Fruit fly (Drosophila melanogaster) whole organism, embryonic: ENCODE results near the gene lili.

Experiments used
- ATbp ChIP-seq: fragments of 200-800 bp; sonication (Bioruptor generic); optimal IDR thresholded peaks from 2 replicates; lab custom pipeline; 2017; ENCODE audit warnings: missing biosample characterization, mild to moderate bottlenecking, missing genetic modification characterization, missing genetic modification reagents
- B-H2 ChIP-seq: fragments of 200-800 bp; sonication (Bioruptor generic); optimal IDR thresholded peaks from 2 replicates; lab custom pipeline; 2018; ENCODE audit warnings: missing biosample characterization, mild to moderate bottlenecking, missing genetic modification characterization
- CG10267 ChIP-seq: fragments of 200-800 bp; sonication (Bioruptor generic); optimal IDR thresholded peaks from 2 replicates; lab custom pipeline; 2018; ENCODE audit warnings: missing biosample characterization, mild to moderate bottlenecking, missing genetic modification characterization, moderate library complexity
- CG10321 ChIP-seq: fragments of 200-800 bp; sonication (Bioruptor generic); IDR thresholded peaks from 2 replicates; pipeline ENCODE4 v1.3.6; 2022; ENCODE audit warnings: missing biosample characterization, missing genetic modification characterization
- CG11093 ChIP-seq: fragments of 200-800 bp; sonication (Bioruptor generic); IDR thresholded peaks from 3 replicates; pipeline ENCODE4 v1.3.6; 2022; ENCODE audit warnings: missing biosample characterization, missing genetic modification characterization
- CG12155 ChIP-seq: fragments of 200-800 bp; sonication (Bioruptor generic); optimal IDR thresholded peaks from 3 replicates; lab custom pipeline; 2016; ENCODE audit warnings: missing biosample characterization, missing genetic modification characterization
- CG14050 ChIP-seq: fragments of 200-800 bp; sonication (Bioruptor generic); IDR thresholded peaks from 3 replicates; pipeline ENCODE4 v1.3.6; 2022; ENCODE audit warnings: missing biosample characterization, missing genetic modification characterization
- CG15514 ChIP-seq: fragments of 200-800 bp; sonication (Bioruptor generic); optimal IDR thresholded peaks from 3 replicates; lab custom pipeline; 2017; ENCODE audit warnings: missing biosample characterization, missing genetic modification characterization, mild to moderate bottlenecking, moderate library complexity, missing genetic modification reagents
- CG16813 ChIP-seq: fragments of 200-800 bp; sonication (Bioruptor generic); IDR thresholded peaks from 3 replicates; pipeline ENCODE4 v1.3.6; 2022; ENCODE audit warnings: missing biosample characterization, missing genetic modification characterization; ENCODE audit not compliant: partially characterized antibody
- CG18476 ChIP-seq: fragments of 200-800 bp; sonication (Bioruptor generic); optimal IDR thresholded peaks from 2 replicates; lab custom pipeline; 2016; ENCODE audit warnings: missing biosample characterization, mild to moderate bottlenecking, missing genetic modification characterization
- CG2120 ChIP-seq: fragments of 200-800 bp; sonication (Bioruptor generic); optimal IDR thresholded peaks from 3 replicates; lab custom pipeline; 2016; ENCODE audit warnings: missing biosample characterization, missing genetic modification characterization
- CG3065 ChIP-seq: fragments of 200-800 bp; sonication (Bioruptor generic); optimal IDR thresholded peaks from 2 replicates; lab custom pipeline; 2016; ENCODE audit warnings: missing biosample characterization, missing genetic modification characterization
- CG32532 ChIP-seq: fragments of 200-800 bp; sonication (Bioruptor generic); IDR thresholded peaks from 2 replicates; pipeline ENCODE4 v1.3.6; 2022; ENCODE audit warnings: missing biosample characterization, missing genetic modification characterization
- CG43689 ChIP-seq: fragments of 200-800 bp; sonication (Bioruptor generic); IDR thresholded peaks from 2 replicates; pipeline ENCODE4 v1.3.6; 2022; ENCODE audit warnings: missing biosample characterization, missing genetic modification characterization
- CG4730 ChIP-seq: fragments of 200-800 bp; sonication (Bioruptor generic); IDR thresholded peaks from 2 replicates; pipeline ENCODE4 v1.3.6; 2022; ENCODE audit warnings: missing biosample characterization, missing genetic modification characterization
- CG7271 ChIP-seq: fragments of 200-800 bp; sonication (Bioruptor generic); optimal IDR thresholded peaks from 2 replicates; lab custom pipeline; 2018; ENCODE audit warnings: missing biosample characterization, mild to moderate bottlenecking, missing genetic modification characterization, moderate library complexity
- CG8924 ChIP-seq: fragments of 200-800 bp; optimal IDR thresholded peaks from 3 replicates; lab custom pipeline; 2019; ENCODE audit warnings: missing biosample characterization, mild to moderate bottlenecking, missing genetic modification characterization, moderate library complexity
- CG9797 ChIP-seq: fragments of 200-800 bp; sonication (Bioruptor generic); optimal IDR thresholded peaks from 3 replicates; lab custom pipeline; 2018; ENCODE audit warnings: missing biosample characterization, mild to moderate bottlenecking, missing genetic modification characterization
- CTCF ChIP-seq: fragments of 200-800 bp; sonication (Bioruptor generic); optimal IDR thresholded peaks from 2 replicates; lab custom pipeline; 2017; ENCODE audit warnings: missing biosample characterization, mild to moderate bottlenecking, missing genetic modification characterization, moderate library complexity
- Dll ChIP-seq: fragments of 200-800 bp; sonication (Bioruptor generic); IDR thresholded peaks from 4 replicates; pipeline ENCODE4 v1.3.6; 2022; ENCODE audit warnings: missing biosample characterization, missing genetic modification characterization; ENCODE audit not compliant: partially characterized antibody
- Ets65A ChIP-seq: fragments of 200-800 bp; sonication (Bioruptor generic); peaks from one replicate; lab custom pipeline; 2016; ENCODE audit warnings: missing biosample characterization, missing genetic modification characterization
- Ets97D ChIP-seq: fragments of 200-800 bp; sonication (Bioruptor generic); optimal IDR thresholded peaks from 3 replicates; lab custom pipeline; 2016; ENCODE audit warnings: missing biosample characterization, missing genetic modification characterization
- Fer2 ChIP-seq: fragments of 200-800 bp; sonication (Bioruptor generic); optimal IDR thresholded peaks from 2 replicates; lab custom pipeline; 2018; ENCODE audit warnings: missing biosample characterization, mild to moderate bottlenecking, missing genetic modification characterization, moderate library complexity
- Fer3 ChIP-seq: fragments of 200-800 bp; sonication (Bioruptor generic); optimal IDR thresholded peaks from 2 replicates; lab custom pipeline; 2018; ENCODE audit warnings: missing biosample characterization, mild to moderate bottlenecking, missing genetic modification characterization, moderate library complexity
- Hand ChIP-seq: fragments of 200-800 bp; sonication (Bioruptor generic); optimal IDR thresholded peaks from 2 replicates; lab custom pipeline; 2017; ENCODE audit warnings: mild to moderate bottlenecking, missing biosample characterization, missing genetic modification reagents, missing genetic modification characterization
- Hmx ChIP-seq: fragments of 200-800 bp; sonication (Bioruptor generic); optimal IDR thresholded peaks from 2 replicates; lab custom pipeline; 2016; ENCODE audit warnings: missing biosample characterization, missing genetic modification characterization
- Kr ChIP-seq: fragments of 200-800 bp; sonication (Bioruptor generic); optimal IDR thresholded peaks from 2 replicates; lab custom pipeline; 2017; ENCODE audit warnings: missing biosample characterization, mild to moderate bottlenecking, missing genetic modification characterization
- Opbp ChIP-seq: fragments of 200-800 bp; sonication (Bioruptor generic); IDR thresholded peaks from 3 replicates; pipeline ENCODE4 v1.3.6; 2022; ENCODE audit warnings: missing biosample characterization, missing genetic modification characterization; ENCODE audit not compliant: partially characterized antibody
- Sry-δ ChIP-seq: fragments of 200-800 bp; sonication (Bioruptor generic); optimal IDR thresholded peaks from 2 replicates; lab custom pipeline; 2016; ENCODE audit warnings: missing biosample characterization, missing genetic modification characterization
- TFAM ChIP-seq: fragments of 200-800 bp; sonication (Bioruptor generic); optimal IDR thresholded peaks from 2 replicates; lab custom pipeline; 2017; ENCODE audit warnings: missing biosample characterization, missing genetic modification characterization, inconsistent platforms
- Xbp1 ChIP-seq: fragments of 200-800 bp; sonication (Bioruptor generic); optimal IDR thresholded peaks from 3 replicates; lab custom pipeline; 2016; ENCODE audit warnings: missing biosample characterization, mild to moderate bottlenecking, missing genetic modification characterization
- YL-1 ChIP-seq: fragments of 200-800 bp; sonication (Bioruptor generic); optimal IDR thresholded peaks from 3 replicates; lab custom pipeline; 2017; ENCODE audit warnings: missing biosample characterization, mild to moderate bottlenecking, missing genetic modification characterization
- aop ChIP-seq: fragments of 200-800 bp; sonication (Bioruptor generic); IDR thresholded peaks from 2 replicates; pipeline ENCODE4 v1.3.6; 2022; ENCODE audit warnings: missing biosample characterization, missing genetic modification characterization
- ato ChIP-seq: fragments of 200-800 bp; sonication (Bioruptor generic); IDR thresholded peaks from 2 replicates; pipeline ENCODE4 v1.3.6; 2022; ENCODE audit warnings: missing biosample characterization, missing genetic modification characterization; ENCODE audit not compliant: partially characterized antibody
- chif ChIP-seq, 2 experiments: fragments of 200-800 bp; sonication (Bioruptor generic); optimal IDR thresholded peaks; 3 replicates each; lab custom pipeline; 2016; ENCODE audit warnings: missing biosample characterization in 2 of 2, missing genetic modification characterization in 2 of 2
- corto ChIP-seq: fragments of 200-800 bp; sonication (Bioruptor generic); optimal IDR thresholded peaks from 2 replicates; lab custom pipeline; 2016; ENCODE audit warnings: missing biosample characterization, mild to moderate bottlenecking, missing genetic modification characterization, moderate library complexity
- crol ChIP-seq: fragments of 200-800 bp; sonication (Bioruptor generic); IDR thresholded peaks from 2 replicates; pipeline ENCODE4 v1.3.6; 2022; ENCODE audit warnings: missing biosample characterization, missing genetic modification characterization
- fru ChIP-seq: fragments of >200 bp; optimal IDR thresholded peaks from 2 replicates; lab custom pipeline; 2017
- ham ChIP-seq: fragments of 200-800 bp; sonication (Bioruptor generic); IDR thresholded peaks from 2 replicates; pipeline ENCODE4 v1.3.6; 2022; ENCODE audit warnings: missing biosample characterization, missing genetic modification characterization
- ind ChIP-seq: fragments of 200-800 bp; sonication (Bioruptor generic); optimal IDR thresholded peaks from 3 replicates; lab custom pipeline; 2016; ENCODE audit warnings: missing biosample characterization, missing genetic modification characterization
- jing ChIP-seq: fragments of 200-800 bp; sonication (Bioruptor generic); optimal IDR thresholded peaks from 2 replicates; lab custom pipeline; 2018; ENCODE audit warnings: missing biosample characterization, mild to moderate bottlenecking, missing genetic modification characterization
- lov ChIP-seq, 2 experiments: fragments of 200-800 bp in 1 of 2; fragments of >200 bp in 1 of 2; sonication (Bioruptor generic) in 1 of 2; IDR thresholded peaks in 1 of 2; optimal IDR thresholded peaks in 1 of 2; 2 replicates in 1 of 2; 3 replicates in 1 of 2; pipeline versions ENCODE4 v1.3.6 to Lab custom; 2017 to 2022; ENCODE audit warnings: missing biosample characterization in 1 of 2, missing genetic modification characterization in 1 of 2
- nmo ChIP-seq: fragments of 200-800 bp; sonication (Bioruptor generic); optimal IDR thresholded peaks from 2 replicates; lab custom pipeline; 2018; ENCODE audit warnings: missing biosample characterization, mild to moderate bottlenecking, missing genetic modification characterization, moderate library complexity
- pb ChIP-seq: fragments of 200-800 bp; sonication (Bioruptor generic); optimal IDR thresholded peaks from 3 replicates; lab custom pipeline; 2016; ENCODE audit warnings: missing biosample characterization, missing genetic modification characterization
- phol ChIP-seq: fragments of 200-800 bp; sonication (Bioruptor generic); optimal IDR thresholded peaks from 3 replicates; lab custom pipeline; 2018; ENCODE audit warnings: missing biosample characterization, mild to moderate bottlenecking, missing genetic modification characterization, moderate library complexity
- row ChIP-seq: fragments of 200-800 bp; sonication (Bioruptor generic); IDR thresholded peaks from 3 replicates; pipeline ENCODE4 v1.3.6; 2022; ENCODE audit warnings: missing biosample characterization, missing genetic modification characterization
- sqz ChIP-seq: fragments of 200-800 bp; sonication (Bioruptor generic); optimal IDR thresholded peaks from 3 replicates; lab custom pipeline; 2018; ENCODE audit warnings: missing biosample characterization, mild to moderate bottlenecking, missing genetic modification characterization
- ssp ChIP-seq: fragments of 200-800 bp; sonication (Bioruptor generic); IDR thresholded peaks from 2 replicates; pipeline ENCODE4 v1.3.6; 2022; ENCODE audit warnings: missing biosample characterization, missing genetic modification characterization
- tin ChIP-seq: fragments of 200-800 bp; sonication (Bioruptor generic); optimal IDR thresholded peaks from 3 replicates; lab custom pipeline; 2016; ENCODE audit warnings: missing biosample characterization, missing genetic modification characterization
- ttk ChIP-seq: fragments of 200-800 bp; sonication (Bioruptor generic); IDR thresholded peaks from 2 replicates; pipeline ENCODE4 v2.1.2; 2022; ENCODE audit warnings: missing biosample characterization, missing genetic modification characterization
- tup ChIP-seq: fragments of 200-800 bp; sonication (Bioruptor generic); optimal IDR thresholded peaks from 2 replicates; lab custom pipeline; 2016; ENCODE audit warnings: missing biosample characterization, mild to moderate bottlenecking, missing genetic modification characterization, moderate library complexity
- vfl ChIP-seq: fragments of 200-800 bp; sonication (Bioruptor generic); optimal IDR thresholded peaks from 2 replicates; lab custom pipeline; 2016; ENCODE audit warnings: missing biosample characterization, missing genetic modification characterization

lili gene

dm6 chr3R:24805048-24805447 is 8.8 kb downstream of the lili start, which contains the start of gene polybromo (continued):
- TF ChIP-seq ham (GFP tag; lab: Robert Waterston, UW) (no peak), tin (no peak), ssp (GFP tag; lab: Robert Waterston, UW) (no peak), YL-1 (peak; percentile 67), CG2120 (GFP tag; lab: Kevin White, UChicago) (peak; percentile 13), aop (GFP tag; lab: Robert Waterston, UW) (no peak), vfl (no peak), Ets97D (GFP tag; lab: Kevin White, UChicago) (peak; percentile 33), CG15514 (GFP tag; lab: Kevin White, UChicago) (peak; percentile 77), pb (GFP tag; lab: Kevin White, UChicago) (no peak), CG43689 (no peak), jing (GFP tag; lab: Kevin White, UChicago) (no peak), CG32532 (GFP tag; lab: Robert Waterston, UW) (no peak), CG10321 (GFP tag; lab: Robert Waterston, UW) (no peak), CG10267 (tag; lab: Kevin White, UChicago) (peak; percentile 12), Dll (GFP tag; lab: Robert Waterston, UW) (peak; percentile 91), Hmx (GFP tag; lab: Kevin White, UChicago) (no peak), Fer2 (tag; lab: Kevin White, UChicago) (no peak), corto (GFP tag; lab: Kevin White, UChicago) (no peak), CG9797 (GFP tag; lab: Kevin White, UChicago) (peak; percentile 41), CG4730 (GFP tag; lab: Robert Waterston, UW) (no peak), CG11093 (no peak), ind (GFP tag; lab: Kevin White, UChicago) (no peak), crol (GFP tag; lab: Robert Waterston, UW) (no peak), Kr (GFP tag; lab: Kevin White, UChicago) (no peak), CG18476 (GFP tag; lab: Kevin White, UChicago) (no peak), Hand (GFP tag; lab: Kevin White, UChicago) (no peak), sqz (no peak), ttk (no peak), CG14050 (GFP tag; lab: Robert Waterston, UW) (no peak), Fer3 (tag; lab: Kevin White, UChicago) (no peak), CG8924 (tag; lab: Kevin White, UChicago) (no peak), nmo (GFP tag; lab: Kevin White, UChicago) (peak; percentile 30), B-H2 (GFP tag; lab: Kevin White, UChicago) (no peak), CG7271 (tag; lab: Kevin White, UChicago) (no peak), Xbp1 (GFP tag; lab: Kevin White, UChicago) (no peak), Ets65A (no peak), TFAM (no peak), fru (lab: Kevin White, UChicago) (no peak), ATbp (GFP tag; lab: Kevin White, UChicago) (no peak), chif (GFP tag; optimal IDR thresholded peaks at IDR 0.05; lab: Kevin White, UChicago) (no peak), Opbp (GFP tag; lab: Robert Waterston, UW) (peak; percentile 87), tup (GFP tag; lab: Kevin White, UChicago) (no peak), Sry-δ (GFP tag; lab: Kevin White, UChicago) (peak; percentile 97), phol (tag; lab: Kevin White, UChicago) (peak; percentile 11), ato (GFP tag; lab: Robert Waterston, UW) (peak; percentile 84), CTCF (GFP tag; lab: Kevin White, UChicago) (peak; percentile 21), CG3065 (GFP tag; lab: Kevin White, UChicago) (no peak), lov (optimal IDR thresholded peaks at IDR 0.05; lab: Kevin White, UChicago) (no peak), lov (GFP tag; IDR thresholded peaks at IDR 0.05; lab: Robert Waterston, UW) (no peak), CG16813 (GFP tag; lab: Robert Waterston, UW) (peak; percentile 73), CG12155 (no peak), row (GFP tag; lab: Robert Waterston, UW) (peak; percentile 42; the same call in 2 of the 3 replicates)
